Worm (Caenorhabditis elegans): ENCODE measurements around the gene F36H9.5.

DNA sequence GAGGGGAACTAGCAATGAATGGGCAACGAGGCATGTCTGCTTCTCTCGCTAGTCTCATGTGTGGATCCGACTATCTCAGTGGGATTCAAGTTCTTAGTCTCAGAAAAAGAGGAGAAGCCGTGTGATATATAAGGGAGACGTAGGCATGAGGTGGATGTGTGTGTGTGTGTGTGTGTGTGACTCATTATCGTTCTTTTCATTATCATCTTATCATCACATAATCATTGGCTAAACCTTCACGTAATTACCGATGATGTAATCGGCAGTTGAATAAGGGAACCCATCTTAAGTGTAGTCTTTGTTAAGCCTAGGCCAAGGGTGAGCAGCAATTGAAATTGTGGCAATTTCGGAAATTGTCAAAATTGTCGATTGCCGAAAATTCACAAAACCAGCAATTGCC, 48.2 kb upstream of the F36H9.5 start, which contains the start of gene Y32G9B.1:
- TF ChIP-seq snpc-4 (tag; optimal IDR thresholded peaks at IDR 0.05): no peak
- TF ChIP-seq nhr-28 (tag; optimal IDR thresholded peaks at IDR 0.05): no peak
- TF ChIP-seq nhr-237 (tag; optimal IDR thresholded peaks at IDR 0.05): no peak
- no peak for TF ChIP-seq pha-4 (tag; optimal IDR thresholded peaks at IDR 0.05)

Measured in whole organism, mixed stage, embryonic.